Worm (Caenorhabditis elegans) whole organism, dauer: ENCODE results near the gene spsb-2.

Source experiments
- unc-62 ChIP-seq: sonication (generic microtip); optimal IDR thresholded peaks from 2 replicates; lab custom pipeline; 2017; ENCODE audit warnings: missing biosample characterization, missing genetic modification reagents, missing genetic modification characterization

The spsb-2 gene

DNA sequence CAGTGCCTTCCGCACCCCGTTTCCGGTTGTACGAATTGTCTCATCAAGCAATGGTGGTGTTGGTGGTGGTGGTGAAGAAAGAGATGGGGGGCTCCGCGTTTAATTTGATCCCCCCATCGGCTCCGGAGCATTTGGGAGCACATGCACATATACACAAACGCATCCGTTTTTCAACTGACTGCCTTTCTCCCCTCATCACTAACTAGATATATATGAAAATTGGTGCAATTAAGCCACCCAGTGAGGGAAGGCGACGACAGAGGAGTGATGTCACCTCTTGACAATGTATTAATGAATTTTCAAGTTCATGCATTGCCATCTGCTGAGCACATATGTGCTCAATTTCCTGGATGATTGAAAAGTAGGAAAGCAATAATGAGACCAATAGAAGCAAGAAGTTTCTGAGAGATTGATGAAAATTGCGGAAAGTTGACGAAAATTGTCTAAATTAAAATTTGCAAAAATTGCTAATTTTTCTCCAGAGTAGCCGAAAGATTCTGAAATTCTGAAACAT, 23.9 kb downstream of the spsb-2 start:
- TF ChIP-seq unc-62 (GFP tag; lab: Kevin White, UChicago): no peak

DNA sequence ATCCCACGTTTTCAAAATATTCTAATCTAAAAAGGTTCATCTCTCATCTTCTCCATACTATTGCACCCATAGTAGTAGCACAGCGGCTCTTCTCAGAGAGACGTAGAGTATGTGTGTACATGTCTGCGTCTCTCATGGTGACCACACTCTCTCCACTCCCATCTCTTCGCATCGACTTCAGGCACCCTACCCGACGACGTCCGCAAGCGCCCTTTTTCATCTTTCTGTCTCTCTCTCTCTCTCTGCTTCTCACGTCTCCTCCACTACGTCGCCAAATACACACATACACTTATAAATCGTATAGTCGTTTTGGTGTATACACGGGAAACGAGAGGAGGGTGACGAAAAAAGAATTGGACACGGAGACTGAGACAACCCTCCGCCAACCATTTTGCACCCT, 25.7 kb downstream of the spsb-2 start:
- TF ChIP-seq unc-62 (GFP tag; lab: Kevin White, UChicago): no peak

DNA sequence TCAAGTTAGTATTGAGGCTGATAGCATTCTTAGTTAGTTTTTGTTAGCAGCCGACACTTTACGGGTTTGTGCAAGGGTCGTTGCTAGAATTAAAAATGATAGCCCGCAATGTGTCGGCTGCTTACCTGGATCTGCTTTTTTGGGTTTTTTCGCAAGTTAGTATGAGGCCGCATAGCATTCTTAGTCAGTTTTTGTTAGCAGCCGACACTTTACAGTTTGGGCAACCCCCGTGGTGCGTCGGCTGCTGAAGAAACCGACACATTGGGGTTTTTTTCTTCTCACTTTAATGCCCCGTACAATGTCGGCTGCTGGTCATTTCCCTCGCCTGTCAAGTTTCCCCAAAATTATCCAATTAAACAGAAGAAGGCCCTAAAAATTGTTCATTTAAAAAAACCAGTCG, 26.8 kb downstream of the spsb-2 start:
- TF ChIP-seq unc-62 (GFP tag; lab: Kevin White, UChicago): no peak

DNA sequence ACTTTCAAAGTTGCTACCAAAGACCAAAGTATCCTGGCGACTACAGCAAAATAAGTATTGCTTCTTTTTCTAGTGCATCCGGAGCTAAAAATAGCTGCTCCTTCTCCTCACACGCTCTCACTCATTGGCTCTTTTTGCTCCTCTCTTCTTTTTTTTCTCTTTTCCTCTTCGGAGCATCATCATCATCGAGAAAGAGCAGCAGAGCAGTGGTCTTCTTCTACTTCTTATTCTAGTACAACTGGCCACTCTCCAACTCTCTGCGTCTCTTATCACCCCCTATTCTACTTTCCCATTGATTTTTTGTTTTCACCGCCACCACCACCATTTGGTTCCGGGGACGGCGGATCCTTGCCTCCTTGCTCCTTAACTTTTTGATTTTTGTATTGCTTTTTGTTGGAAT, 28.5 kb downstream of the spsb-2 start:
- no peak for TF ChIP-seq unc-62 (GFP tag; lab: Kevin White, UChicago)

DNA sequence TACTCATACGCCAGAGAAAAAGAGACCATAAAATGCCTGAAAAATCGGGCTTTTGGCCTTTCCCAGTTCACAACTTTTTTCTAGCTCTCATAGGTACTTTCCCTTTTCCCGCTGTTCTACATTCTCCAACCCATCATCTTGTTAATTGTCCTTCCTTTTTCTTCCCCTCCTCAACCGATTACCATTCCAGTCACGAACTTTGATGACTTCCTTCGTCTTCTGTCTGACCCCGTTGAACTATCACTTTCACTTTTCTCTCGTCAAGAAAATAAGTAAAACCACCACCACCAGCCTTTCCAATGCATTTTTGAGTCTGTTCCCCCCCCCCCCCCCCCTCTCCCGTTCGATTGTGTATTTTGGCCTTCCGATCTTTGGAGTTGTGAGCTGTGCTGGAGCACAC, 30.4 kb downstream of the spsb-2 start:
- TF ChIP-seq unc-62 (GFP tag; lab: Kevin White, UChicago): no peak

DNA sequence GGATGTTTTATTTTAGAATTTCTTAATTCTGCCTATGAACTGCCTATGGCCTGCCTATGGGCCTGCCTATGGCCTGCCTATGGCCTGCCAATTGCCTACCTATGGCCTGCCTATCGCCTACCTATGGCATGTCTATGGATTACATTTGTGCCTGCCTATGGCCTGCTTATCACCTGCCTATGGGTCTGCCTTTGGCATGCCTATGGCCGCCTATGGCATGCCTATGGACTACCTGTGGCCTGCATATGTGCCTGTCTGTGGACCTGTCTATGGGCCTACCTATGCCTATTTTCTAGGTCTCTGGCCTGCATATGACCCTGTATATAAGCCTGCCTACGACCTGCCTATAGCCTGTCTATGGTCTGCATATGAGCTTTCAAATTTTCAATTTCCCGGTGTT, 30.9 kb downstream of the spsb-2 start:
- no peak for TF ChIP-seq unc-62 (GFP tag; lab: Kevin White, UChicago)

DNA sequence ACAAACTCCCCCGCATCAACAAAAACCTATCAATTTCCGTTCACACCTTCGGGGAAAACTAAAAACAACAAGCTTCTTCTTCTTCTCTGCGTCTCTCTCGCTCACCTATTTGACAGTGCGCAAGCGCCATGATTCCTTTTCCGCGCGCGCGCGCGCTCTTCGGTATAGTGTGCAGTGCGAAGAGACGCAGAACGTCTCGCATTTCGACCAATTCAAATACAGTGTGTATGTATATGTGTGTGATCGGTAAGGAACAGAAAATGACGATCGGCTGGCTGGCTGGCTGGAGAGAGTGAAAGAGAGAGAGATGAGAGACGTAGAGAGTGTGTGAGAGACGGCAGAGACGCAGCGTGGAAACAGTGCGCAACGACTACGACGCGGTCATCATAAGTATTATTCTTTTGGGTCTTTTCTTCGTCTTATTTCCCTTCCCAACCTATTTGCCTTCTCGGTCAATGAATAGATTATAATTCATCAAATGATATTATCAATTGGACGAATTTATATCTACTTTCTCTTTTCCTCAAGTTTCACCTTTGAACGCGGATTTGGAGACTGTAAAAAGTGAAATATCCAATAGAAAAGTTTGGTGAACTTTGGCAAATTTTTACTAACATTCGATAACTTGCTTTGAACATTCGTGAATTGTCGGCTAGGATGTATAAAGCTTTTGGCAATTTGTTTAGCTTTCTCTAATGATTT, 33.1 kb downstream of the spsb-2 start:
- TF ChIP-seq unc-62 (GFP tag; lab: Kevin White, UChicago): no peak

DNA sequence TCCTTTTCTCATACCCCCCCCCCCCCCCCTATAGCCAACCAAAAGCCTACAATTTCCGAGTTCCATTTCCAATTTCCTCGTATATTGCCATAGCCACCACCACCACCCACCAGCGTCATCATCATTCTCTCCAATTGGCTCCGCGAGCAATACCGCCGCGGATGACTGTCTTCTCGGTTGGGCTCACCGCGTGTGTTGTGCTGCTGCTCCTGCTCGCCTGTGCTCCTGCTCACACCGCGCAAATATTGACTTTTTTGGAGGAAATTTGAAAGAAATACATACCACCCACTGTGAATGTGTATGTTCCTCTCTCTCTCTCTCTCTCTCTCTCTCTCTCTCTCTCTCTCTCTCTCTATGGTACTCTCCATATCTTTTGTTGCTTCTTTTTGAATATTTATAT, 34.5 kb downstream of the spsb-2 start:
- TF ChIP-seq unc-62 (GFP tag; lab: Kevin White, UChicago): no peak

DNA sequence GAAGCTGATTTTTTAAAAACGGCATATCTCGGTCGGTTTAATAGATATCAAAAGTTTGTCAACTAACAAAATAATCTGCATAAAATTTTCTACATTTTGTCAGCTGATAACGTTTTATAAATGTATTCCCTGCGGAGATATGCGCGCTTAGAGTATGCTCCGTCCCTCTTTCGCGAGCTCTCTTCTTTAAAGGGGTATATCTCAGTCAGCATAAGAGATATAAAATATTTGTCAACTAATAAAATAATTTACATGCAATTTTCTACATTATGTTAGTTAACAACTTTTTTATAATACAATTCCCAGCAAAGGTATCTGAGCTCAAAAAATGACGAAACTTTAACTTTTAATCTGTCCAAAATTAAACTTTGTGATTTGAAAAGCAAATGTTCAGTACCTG, 35.3 kb downstream of the spsb-2 start:
- TF ChIP-seq unc-62 (GFP tag; lab: Kevin White, UChicago): no peak

DNA sequence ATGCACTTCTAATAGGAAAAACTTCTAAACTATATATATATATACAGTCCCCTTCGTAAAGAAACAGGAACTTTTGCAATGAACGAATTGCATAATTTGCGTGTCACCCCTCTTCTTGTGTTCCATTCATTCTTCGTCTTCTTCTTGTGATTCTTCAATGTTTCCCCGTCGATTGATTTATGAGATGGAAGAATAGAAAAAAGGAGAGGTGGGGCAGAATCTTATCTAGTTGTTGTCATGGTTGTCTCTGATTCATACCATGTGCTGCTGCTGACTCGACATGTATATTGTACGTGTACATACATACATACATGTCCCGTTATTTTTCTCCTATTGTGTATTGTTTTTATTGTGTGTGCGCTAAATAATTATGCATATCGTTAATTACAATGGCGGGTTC, 35.8 kb downstream of the spsb-2 start:
- TF ChIP-seq unc-62 (GFP tag; lab: Kevin White, UChicago): no peak

DNA sequence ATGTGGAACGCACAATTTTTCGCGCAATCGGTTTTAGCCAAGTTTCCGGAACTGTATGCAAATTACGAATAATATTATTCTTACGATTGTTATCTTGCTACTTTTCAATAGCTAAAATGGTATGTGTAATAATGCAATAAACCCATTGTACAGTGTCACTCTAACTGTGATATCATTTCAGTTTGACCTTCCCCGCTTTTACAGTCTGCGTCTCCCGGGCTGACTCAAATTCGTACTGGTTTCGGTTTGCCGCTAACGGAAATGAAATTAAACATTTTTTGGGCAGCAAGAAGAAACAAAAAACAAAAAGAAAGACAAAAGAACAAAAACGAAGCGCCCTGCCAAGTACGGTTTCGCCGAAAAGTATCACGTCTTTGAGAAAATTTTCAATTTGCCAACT, 36.3 kb downstream of the spsb-2 start:
- no peak for TF ChIP-seq unc-62 (GFP tag; lab: Kevin White, UChicago)

DNA sequence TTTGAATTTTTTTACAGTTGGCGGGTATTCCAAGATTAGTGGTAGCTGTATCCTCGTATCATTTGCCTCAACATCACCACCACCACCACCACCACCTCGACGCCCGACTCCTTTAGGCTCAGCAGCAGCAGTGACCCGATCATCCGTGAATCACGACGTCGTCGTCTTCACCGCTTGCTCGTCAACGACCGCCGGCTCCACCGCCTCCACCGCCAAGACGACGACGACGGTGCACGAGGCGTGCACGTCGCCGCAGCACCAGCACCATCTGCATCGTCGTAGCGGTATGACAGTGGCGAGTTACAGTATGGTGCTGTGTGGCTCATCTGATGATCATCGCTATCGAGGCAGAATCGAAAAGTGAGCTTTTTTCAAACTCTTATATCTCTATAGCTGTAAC, 38.1 kb downstream of the spsb-2 start, which contains the start of gene rga-9:
Gene rga-9, plus strand, starts transcription at position 16 of the 400 bp plus-strand sequence.
- TF ChIP-seq unc-62 (GFP tag; lab: Kevin White, UChicago): no peak

DNA sequence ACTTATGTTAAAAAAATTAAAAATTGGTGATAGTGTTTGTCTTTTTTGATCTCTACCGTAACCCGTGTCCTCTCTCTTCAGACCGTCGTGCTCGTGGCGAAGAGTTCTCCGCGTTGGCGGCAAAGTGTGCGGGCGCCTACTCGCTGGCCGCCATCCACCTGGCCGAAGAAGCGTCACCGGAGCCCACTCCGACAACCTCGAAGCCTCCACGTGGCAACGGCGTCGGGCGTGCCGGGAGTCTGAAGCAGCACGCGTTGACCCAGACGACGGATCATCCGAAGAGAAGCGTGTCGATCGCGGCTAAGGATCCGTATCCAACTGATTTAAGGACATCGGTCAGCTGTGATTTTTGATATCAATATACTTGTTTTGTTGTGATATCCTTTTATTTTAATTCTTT, 42.8 kb downstream of the spsb-2 start:
- no peak for TF ChIP-seq unc-62 (GFP tag; lab: Kevin White, UChicago)
